Fruit fly (Drosophila melanogaster) whole organism, pupa: ENCODE data around the gene CG6023.

Experiments
- CG15710 ChIP-seq: fragments of 200-800 bp; sonication (Bioruptor generic); optimal IDR thresholded peaks from 2 replicates; lab custom pipeline; 2018; ENCODE audit warnings: missing biosample characterization, mild to moderate bottlenecking, missing genetic modification characterization, moderate library complexity
- CG8159 ChIP-seq: fragments of 200-800 bp; sonication (Bioruptor generic); optimal IDR thresholded peaks from 3 replicates; lab custom pipeline; 2018; ENCODE audit warnings: missing biosample characterization, mild to moderate bottlenecking, missing genetic modification characterization, moderate library complexity
- Pif1A ChIP-seq: fragments of 200-800 bp; sonication (Bioruptor generic); optimal IDR thresholded peaks from 3 replicates; lab custom pipeline; 2016; ENCODE audit warnings: missing biosample characterization, missing genetic modification characterization
- Pif1B ChIP-seq: fragments of 200-800 bp; sonication (Bioruptor generic); optimal IDR thresholded peaks from 3 replicates; lab custom pipeline; 2016; ENCODE audit warnings: missing biosample characterization, missing genetic modification characterization
- fd96Ca ChIP-seq: fragments of 200-800 bp; sonication (Bioruptor generic); IDR thresholded peaks from 3 replicates; pipeline ENCODE4 v1.3.6; 2022; ENCODE audit warnings: missing biosample characterization, missing genetic modification characterization
- gl ChIP-seq: fragments of 200-800 bp; sonication (Bioruptor generic); optimal IDR thresholded peaks from 2 replicates; lab custom pipeline; 2018; ENCODE audit warnings: missing biosample characterization, mild to moderate bottlenecking, missing genetic modification characterization

DNA sequence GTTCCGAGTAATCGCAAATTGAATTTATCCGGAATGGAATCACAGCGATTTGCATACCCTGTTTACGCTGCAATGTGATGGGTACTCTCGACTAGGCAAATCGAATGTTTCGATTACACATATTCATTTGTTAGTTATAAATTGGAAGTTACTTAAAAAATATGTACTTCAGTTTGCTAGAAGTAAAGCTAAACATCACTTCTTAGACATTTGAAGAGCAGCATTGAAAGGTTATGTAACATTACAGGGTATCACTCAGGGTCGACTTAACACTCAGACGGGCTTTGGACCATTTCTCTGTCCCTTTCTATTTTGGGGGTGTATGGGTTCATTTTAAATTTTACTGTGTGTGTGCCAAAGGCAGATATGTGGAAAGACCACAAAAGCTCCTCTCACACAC is 20.0 kb upstream of the CG6023 start:
- no peak for TF ChIP-seq Pif1B (GFP tag; lab: Kevin White, UChicago)
- TF ChIP-seq gl (tag; lab: Kevin White, UChicago): no peak
- TF ChIP-seq CG15710: no peak
- TF ChIP-seq fd96Ca (GFP tag; lab: Robert Waterston, UW): no peak
- peak; percentile 19 for TF ChIP-seq CG8159 (tag; lab: Kevin White, UChicago)
- no peak for TF ChIP-seq Pif1A (GFP tag; lab: Kevin White, UChicago)
